Fruit fly (Drosophila melanogaster): ENCODE data around the gene D19B.

dm6 chr3L:6220187-6220586, 35.5 kb upstream of the D19B start, which contains the start of gene CG33946:
- peak; percentile 5 for TF ChIP-seq bab1 (GFP tag; optimal IDR thresholded peaks at IDR 0.05)
- no peak for TF ChIP-seq CG7101 (tag; optimal IDR thresholded peaks at IDR 0.05)
